Worm (Caenorhabditis elegans) whole organism, L4 larva: ENCODE results near the gene srm-5.

Experiments used
- D1046.2 ChIP-seq: fragments of 200-800 bp; sonication (Bioruptor generic); IDR thresholded peaks from 2 replicates; pipeline ENCODE4 v1.3.6; 2022; ENCODE audit warnings: missing genetic modification characterization, missing compliant biosample characterization
- F44E2.7 ChIP-seq: fragments of 200-800 bp; sonication (Bioruptor generic); IDR thresholded peaks from 2 replicates; pipeline ENCODE4 v2.1.2; 2022; ENCODE audit warnings: missing genetic modification characterization, missing compliant biosample characterization
- T26A8.4 ChIP-seq: fragments of 200-800 bp; sonication (Bioruptor generic); IDR thresholded peaks from 2 replicates; pipeline ENCODE4 v1.3.6; 2022; ENCODE audit warnings: missing genetic modification characterization, missing compliant biosample characterization
- Y48G9A.11 ChIP-seq: fragments of 200-800 bp; sonication (Bioruptor generic); IDR thresholded peaks from 2 replicates; pipeline ENCODE4 v1.3.6; 2022; ENCODE audit warnings: missing genetic modification reagents, missing genetic modification characterization, missing compliant biosample characterization
- Y5F2A.4 ChIP-seq: fragments of 200-800 bp; sonication (Bioruptor generic); optimal IDR thresholded peaks from 2 replicates; lab custom pipeline; 2018; ENCODE audit warnings: mild to moderate bottlenecking, missing genetic modification characterization, missing compliant biosample characterization
- aha-1 ChIP-seq: fragments of 150-350 bp; peaks from one replicate; lab custom pipeline; 2014; ENCODE audit warnings: missing biosample characterization, missing genetic modification characterization
- ceh-20 ChIP-seq: fragments of 200-800 bp; sonication (Bioruptor generic); IDR thresholded peaks from 2 replicates; pipeline ENCODE4 v1.3.6; 2022; ENCODE audit warnings: missing genetic modification reagents, missing genetic modification characterization, missing compliant biosample characterization
- ceh-62 ChIP-seq: sonication (generic microtip); optimal IDR thresholded peaks from 2 replicates; lab custom pipeline; 2017; ENCODE audit warnings: missing biosample characterization, missing genetic modification characterization
- cey-2 ChIP-seq: sonication (generic microtip); optimal IDR thresholded peaks from 3 replicates; lab custom pipeline; 2017; ENCODE audit warnings: missing genetic modification characterization, mild to moderate bottlenecking, missing compliant biosample characterization, antibody characterized with exemption, borderline replicate concordance; ENCODE audit not compliant: insufficient read depth
- ctbp-1 ChIP-seq: fragments of 200-800 bp; sonication (Bioruptor generic); IDR thresholded peaks from 2 replicates; pipeline ENCODE4 v1.3.6; 2022; ENCODE audit warnings: missing genetic modification reagents, missing genetic modification characterization, missing compliant biosample characterization
- daf-12 ChIP-seq: fragments of 150-350 bp; optimal IDR thresholded peaks from 2 replicates; lab custom pipeline; 2014; ENCODE audit warnings: missing biosample characterization, missing genetic modification reagents, missing genetic modification characterization
- daf-16 ChIP-seq, 3 experiments: sonication (generic microtip); optimal IDR thresholded peaks; 2 replicates each; lab custom pipeline; 2016 to 2017; ENCODE audit warnings: missing genetic modification characterization in 3 of 3, missing genetic modification reagents in 3 of 3, mild to moderate bottlenecking in 2 of 3, missing compliant biosample characterization in 2 of 3, missing biosample characterization in 1 of 3, moderate library complexity in 1 of 3
- dmd-6 ChIP-seq: fragments of 200-800 bp; sonication (Bioruptor generic); IDR thresholded peaks from 2 replicates; pipeline ENCODE4 v1.3.6; 2022; ENCODE audit warnings: missing genetic modification reagents, missing genetic modification characterization, missing compliant biosample characterization
- dpl-1 ChIP-seq: fragments of 150-350 bp; optimal IDR thresholded peaks from 2 replicates; lab custom pipeline; 2014; ENCODE audit warnings: missing biosample characterization, missing genetic modification reagents, missing genetic modification characterization
- duxl-1 ChIP-seq: sonication (generic microtip); optimal IDR thresholded peaks from 2 replicates; lab custom pipeline; 2016; ENCODE audit warnings: mild to moderate bottlenecking, missing genetic modification characterization, moderate library complexity, missing compliant biosample characterization; ENCODE audit not compliant: poor library complexity
- dve-1 ChIP-seq: sonication (generic microtip); optimal IDR thresholded peaks from 2 replicates; lab custom pipeline; 2017; ENCODE audit warnings: antibody characterized with exemption, mild to moderate bottlenecking, missing genetic modification characterization, missing compliant biosample characterization; ENCODE audit not compliant: insufficient read depth
- egl-43 ChIP-seq: fragments of 200-800 bp; sonication (Bioruptor generic); IDR thresholded peaks from 2 replicates; pipeline ENCODE4 v1.3.6; 2022; ENCODE audit warnings: missing genetic modification reagents, missing genetic modification characterization, missing compliant biosample characterization
- hif-1 ChIP-seq, 2 experiments: sonication (generic microtip); optimal IDR thresholded peaks; 2 replicates each; lab custom pipeline; 2016 to 2017; ENCODE audit warnings: missing compliant biosample characterization in 2 of 2, missing genetic modification characterization in 2 of 2, missing genetic modification reagents in 2 of 2, missing genotype in 2 of 2, mild to moderate bottlenecking in 1 of 2
- hlh-11 ChIP-seq: fragments of 200-800 bp; sonication (Bioruptor generic); optimal IDR thresholded peaks from 2 replicates; lab custom pipeline; 2018; ENCODE audit warnings: mild to moderate bottlenecking, missing genetic modification characterization, missing compliant biosample characterization
- hlh-30 ChIP-seq: sonication (generic microtip); optimal IDR thresholded peaks from 2 replicates; lab custom pipeline; 2017; ENCODE audit warnings: antibody characterized with exemption, mild to moderate bottlenecking, missing genetic modification characterization, missing compliant biosample characterization; ENCODE audit not compliant: insufficient read depth
- hmg-1.1 ChIP-seq: fragments of 200-800 bp; sonication (Bioruptor generic); IDR thresholded peaks from 2 replicates; pipeline ENCODE4 v1.3.6; 2022; ENCODE audit warnings: missing genetic modification reagents, missing genetic modification characterization, missing compliant biosample characterization
- lin-1 ChIP-seq: fragments of 200-800 bp; sonication (Bioruptor generic); IDR thresholded peaks from 2 replicates; pipeline ENCODE4 v1.3.6; 2022; ENCODE audit warnings: missing genetic modification reagents, missing genetic modification characterization, missing compliant biosample characterization
- lin-29 ChIP-seq: fragments of 200-800 bp; sonication (Bioruptor generic); IDR thresholded peaks from 2 replicates; pipeline ENCODE4 v1.3.6; 2022; ENCODE audit warnings: missing genetic modification reagents, missing genetic modification characterization, missing compliant biosample characterization
- lsy-2 ChIP-seq, 2 experiments: fragments of 150-350 bp in 1 of 2; sonication (generic microtip) in 1 of 2; optimal IDR thresholded peaks; 2 replicates each; lab custom pipeline; 2014 to 2017; ENCODE audit warnings: missing biosample characterization in 2 of 2, missing genetic modification characterization in 2 of 2
- mdl-1 ChIP-seq, 2 experiments: fragments of 150-350 bp in 1 of 2; sonication (generic microtip) in 1 of 2; optimal IDR thresholded peaks; 2 replicates each; lab custom pipeline; 2014 to 2017; ENCODE audit warnings: missing biosample characterization in 2 of 2, missing genetic modification characterization in 2 of 2
- mep-1 ChIP-seq: fragments of 150-350 bp; sonication (generic microtip); optimal IDR thresholded peaks from 3 replicates; lab custom pipeline; 2014; ENCODE audit warnings: missing biosample characterization, missing genetic modification characterization
- mes-2 ChIP-seq: sonication (generic microtip); optimal IDR thresholded peaks from 2 replicates; lab custom pipeline; 2016; ENCODE audit warnings: missing genotype, mild to moderate bottlenecking, missing genetic modification characterization, missing compliant biosample characterization; ENCODE audit not compliant: poor library complexity, severe bottlenecking
- mxl-3 ChIP-seq: fragments of 200-800 bp; sonication (Bioruptor generic); optimal IDR thresholded peaks from 2 replicates; lab custom pipeline; 2018; ENCODE audit warnings: mild to moderate bottlenecking, missing genetic modification characterization, missing compliant biosample characterization
- nhr-25 ChIP-seq: sonication (generic microtip); optimal IDR thresholded peaks from 2 replicates; lab custom pipeline; 2017; ENCODE audit warnings: missing genetic modification characterization, mild to moderate bottlenecking, missing compliant biosample characterization, antibody characterized with exemption, moderate library complexity, borderline replicate concordance; ENCODE audit not compliant: insufficient read depth
- nhr-28 ChIP-seq: fragments of 150-350 bp; optimal IDR thresholded peaks from 2 replicates; lab custom pipeline; 2014; ENCODE audit warnings: missing biosample characterization, missing genetic modification characterization
- nhr-48 ChIP-seq: sonication (generic microtip); optimal IDR thresholded peaks from 2 replicates; lab custom pipeline; 2016; ENCODE audit warnings: mild to moderate bottlenecking, missing genetic modification characterization, missing compliant biosample characterization
- nhr-6 ChIP-seq: fragments of 150-350 bp; optimal IDR thresholded peaks from 2 replicates; lab custom pipeline; 2014; ENCODE audit warnings: missing biosample characterization, missing genetic modification characterization
- nhr-76 ChIP-seq: fragments of 150-350 bp; optimal IDR thresholded peaks from 2 replicates; lab custom pipeline; 2014; ENCODE audit warnings: missing biosample characterization, missing genetic modification characterization
- pqm-1 ChIP-seq: sonication (generic microtip); optimal IDR thresholded peaks from 2 replicates; lab custom pipeline; 2017; ENCODE audit warnings: missing biosample characterization, missing genetic modification characterization
- rbr-2 ChIP-seq: sonication (generic microtip); optimal IDR thresholded peaks from 2 replicates; lab custom pipeline; 2016; ENCODE audit warnings: missing genotype, missing genetic modification characterization, missing compliant biosample characterization
- set-16 ChIP-seq: fragments of 200-800 bp; sonication (Bioruptor generic); IDR thresholded peaks from 2 replicates; pipeline ENCODE4 v1.3.6; 2022; ENCODE audit warnings: missing genetic modification reagents, missing genetic modification characterization, missing compliant biosample characterization
- skn-1 ChIP-seq: fragments of 150-350 bp; optimal IDR thresholded peaks from 2 replicates; lab custom pipeline; 2014; ENCODE audit warnings: missing biosample characterization, missing genetic modification characterization
- tra-1 ChIP-seq: fragments of 200-800 bp; sonication (Bioruptor generic); IDR thresholded peaks from 2 replicates; pipeline ENCODE4 v1.3.6; 2022; ENCODE audit warnings: missing genetic modification reagents, missing genetic modification characterization, missing compliant biosample characterization
- unc-62 ChIP-seq, 3 experiments: fragments of 150-350 bp in 1 of 3; sonication (generic microtip); optimal IDR thresholded peaks in 2 of 3; peaks in 1 of 3; 1 replicate in 1 of 3; 2 replicates in 2 of 3; lab custom pipeline; 2014 to 2017; ENCODE audit warnings: missing biosample characterization in 3 of 3, missing genetic modification characterization in 3 of 3, missing genetic modification reagents in 3 of 3, missing genotype in 1 of 3
- ztf-11 ChIP-seq: fragments of 150-350 bp; optimal IDR thresholded peaks from 2 replicates; lab custom pipeline; 2014; ENCODE audit warnings: missing biosample characterization, missing genetic modification characterization

srm-5 gene

ce11 chrV:14368272-14369052 lies 33.5 kb downstream of the srm-5 start:
- peak; percentile 95 for TF ChIP-seq aha-1 (tag; lab: Kevin White, UChicago)
- TF ChIP-seq mes-2 (tag; lab: Kevin White, UChicago): peak; percentile 65
- 0 out of 2 replicates have a peak, but pooled peaks have one; percentile 10 for TF ChIP-seq lin-1 (GFP tag; lab: Robert Waterston, UW)
- no peak for TF ChIP-seq skn-1 (tag; lab: Kevin White, UChicago)
- TF ChIP-seq rbr-2 (tag; lab: Kevin White, UChicago): peak; percentile 58
- peak; percentile 38 to 68 for TF ChIP-seq lsy-2 (tag; optimal IDR thresholded peaks at IDR 0.05; lab: Kevin White, UChicago)
- TF ChIP-seq unc-62 (GFP tag; optimal IDR thresholded peaks at IDR 0.05 in 1 of 2; lab: Kevin White, UChicago): peak in 1 of 2 experiments; percentile 93
- no peak for TF ChIP-seq unc-62 (tag; optimal IDR thresholded peaks at IDR 0.05; lab: Kevin White, UChicago)
- TF ChIP-seq Y5F2A.4 (GFP tag; lab: Kevin White, UChicago): peak; percentile 3
- TF ChIP-seq hmg-1.1: peak; percentile 84
- TF ChIP-seq T26A8.4 (GFP tag; lab: Robert Waterston, UW): peak; percentile 17; the same call in 1 of the 2 replicates
- no peak for TF ChIP-seq D1046.2 (GFP tag; lab: Robert Waterston, UW)
- peak; percentile 66 for TF ChIP-seq dmd-6 (GFP tag; lab: Robert Waterston, UW)
- TF ChIP-seq pqm-1 (tag; lab: Kevin White, UChicago): peak; percentile 95
- TF ChIP-seq mdl-1 (tag; optimal IDR thresholded peaks at IDR 0.05; lab: Kevin White, UChicago): peak; percentile 64 to 93
- TF ChIP-seq nhr-48: peak; percentile 80
- peak; percentile 91 for TF ChIP-seq set-16
- peak in 1 of 2 experiments; percentile 52 for TF ChIP-seq hif-1 (tag; optimal IDR thresholded peaks at IDR 0.05; lab: Kevin White, UChicago)
- TF ChIP-seq duxl-1 (tag; lab: Kevin White, UChicago): peak; percentile 57
- peak; percentile 6 for TF ChIP-seq dpl-1
- peak; percentile 88 for TF ChIP-seq nhr-28 (tag; lab: Kevin White, UChicago)
- TF ChIP-seq mxl-3 (GFP tag; lab: Kevin White, UChicago): peak; percentile 86
- TF ChIP-seq egl-43: no peak; the same call in none of the 2 replicates
- no peak for TF ChIP-seq nhr-76
- no peak for TF ChIP-seq daf-16 (GFP tag; optimal IDR thresholded peaks at IDR 0.05; lab: Kevin White, UChicago)
- peak; percentile 65 for TF ChIP-seq daf-16 (tag; optimal IDR thresholded peaks at IDR 0.05; lab: Kevin White, UChicago)
- peak; percentile 90 for TF ChIP-seq nhr-25
- peak; percentile 41 for TF ChIP-seq dve-1 (tag; lab: Kevin White, UChicago)
- 0 out of 2 replicates have a peak, but pooled peaks have one; percentile 46 for TF ChIP-seq tra-1 (GFP tag; lab: Robert Waterston, UW)
- no peak for TF ChIP-seq F44E2.7
- peak; percentile 90 for TF ChIP-seq hlh-11 (tag; lab: Kevin White, UChicago)
- TF ChIP-seq Y48G9A.11 (GFP tag; lab: Robert Waterston, UW): no peak
- TF ChIP-seq ceh-62 (tag; lab: Kevin White, UChicago): no peak
- TF ChIP-seq daf-12 (tag; lab: Kevin White, UChicago): peak; percentile 20
- peak; percentile 76 for TF ChIP-seq nhr-6 (tag; lab: Kevin White, UChicago)
- peak; percentile 55 for TF ChIP-seq ceh-20 (GFP tag; lab: Robert Waterston, UW)
- TF ChIP-seq ctbp-1: peak; percentile 56; the same call in 1 of the 2 replicates
- TF ChIP-seq cey-2 (tag; lab: Kevin White, UChicago): peak; percentile 74
- no peak for TF ChIP-seq ztf-11 (tag; lab: Kevin White, UChicago)
- 0 out of 2 replicates have a peak, but pooled peaks have one; percentile 18 for TF ChIP-seq lin-29 (GFP tag; lab: Robert Waterston, UW)
- TF ChIP-seq hlh-30: peak; percentile 62
- TF ChIP-seq mep-1: peak; percentile 81
- TF ChIP-seq, all 104 proteins: peak for 32
